Worm (Caenorhabditis elegans) whole organism, midembryonic: ENCODE data around the gene ndub-2.
A peak's percentile ranks its signal among the peaks of the same experiment; 100 is the strongest.

Source experiments
- T22C8.4 ChIP-seq: fragments of 200-800 bp; sonication (Bioruptor generic); IDR thresholded peaks from 2 replicates; pipeline ENCODE4 v1.3.6; 2022; ENCODE audit warnings: missing genetic modification characterization, missing compliant biosample characterization
- cog-1 ChIP-seq: sonication (generic microtip); optimal IDR thresholded peaks from 2 replicates; lab custom pipeline; 2016; ENCODE audit warnings: missing genetic modification characterization, missing compliant biosample characterization
- flt-1 ChIP-seq: fragments of 200-800 bp; sonication (Bioruptor generic); IDR thresholded peaks from 2 replicates; pipeline ENCODE4 v1.3.6; 2022; ENCODE audit warnings: missing genetic modification characterization, missing compliant biosample characterization
- klf-2 ChIP-seq: fragments of 200-800 bp; sonication (Bioruptor generic); conservative IDR thresholded peaks from 2 replicates; pipeline ENCODE4 v1.3.6; 2022; ENCODE audit warnings: missing genetic modification reagents, missing genetic modification characterization, missing compliant biosample characterization
- med-1 ChIP-seq: sonication (generic microtip); optimal IDR thresholded peaks from 2 replicates; lab custom pipeline; 2017; ENCODE audit warnings: missing genetic modification characterization, mild to moderate bottlenecking, missing compliant biosample characterization, antibody characterized with exemption, missing genetic modification reagents; ENCODE audit not compliant: insufficient read depth
- ref-1 ChIP-seq: fragments of 200-800 bp; sonication (Bioruptor generic); conservative IDR thresholded peaks from 2 replicates; pipeline ENCODE4 v1.3.6; 2022; ENCODE audit warnings: missing genetic modification reagents, missing genetic modification characterization, missing compliant biosample characterization
- tab-1 ChIP-seq: fragments of 200-800 bp; sonication (Bioruptor generic); IDR thresholded peaks from 2 replicates; pipeline ENCODE4 v1.3.6; 2022; ENCODE audit warnings: missing genetic modification characterization, missing compliant biosample characterization
- ztf-23 ChIP-seq: fragments of 200-800 bp; sonication (Bioruptor generic); IDR thresholded peaks from 2 replicates; pipeline ENCODE4 v1.3.6; 2022; ENCODE audit warnings: missing genetic modification reagents, missing genetic modification characterization, missing compliant biosample characterization
- ztf-29 ChIP-seq: fragments of 200-800 bp; sonication (Bioruptor generic); IDR thresholded peaks from 2 replicates; pipeline ENCODE4 v1.3.6; 2022; ENCODE audit warnings: missing genetic modification reagents, missing genetic modification characterization, missing compliant biosample characterization

The ndub-2 gene

ce11 chrII:9013341-9013740 is 17.2 kb downstream of the ndub-2 start:
- TF ChIP-seq tab-1 (GFP tag; lab: Robert Waterston, UW), result no peak
- no peak for TF ChIP-seq cog-1 (tag; lab: Kevin White, UChicago)
- TF ChIP-seq ref-1 (GFP tag; lab: Robert Waterston, UW), result no peak
- TF ChIP-seq ztf-23 (GFP tag; lab: Robert Waterston, UW), result 0 out of 2 replicates have a peak, but pooled peaks have one; percentile 34

ce11 chrII:9014188-9014587 is 18.0 kb downstream of the ndub-2 start:
- TF ChIP-seq med-1 (GFP tag; lab: Kevin White, UChicago), result no peak
- no peak for TF ChIP-seq T22C8.4 (GFP tag; lab: Robert Waterston, UW)
- no peak for TF ChIP-seq flt-1
- no peak for TF ChIP-seq klf-2 (GFP tag; lab: Robert Waterston, UW)
- TF ChIP-seq tab-1 (GFP tag; lab: Robert Waterston, UW), result no peak
- TF ChIP-seq ref-1 (GFP tag; lab: Robert Waterston, UW), result no peak
- TF ChIP-seq ztf-29 (GFP tag; lab: Robert Waterston, UW), result no peak
- no peak for TF ChIP-seq ztf-23 (GFP tag; lab: Robert Waterston, UW)
- TF ChIP-seq cog-1 (tag; lab: Kevin White, UChicago), result no peak

- no peak for TF ChIP-seq klf-2 (GFP tag; lab: Robert Waterston, UW)
- TF ChIP-seq ztf-29 (GFP tag; lab: Robert Waterston, UW), result no peak
- TF ChIP-seq flt-1, result no peak
- TF ChIP-seq ref-1 (GFP tag; lab: Robert Waterston, UW), result no peak
- TF ChIP-seq tab-1 (GFP tag; lab: Robert Waterston, UW), result no peak
- TF ChIP-seq T22C8.4 (GFP tag; lab: Robert Waterston, UW), result no peak
These were observed 18.8 kb downstream of the ndub-2 start for ce11 chrII:9014877-9015505.

ce11 chrII:9017628-9018027 is 21.5 kb downstream of the ndub-2 start:
- TF ChIP-seq ztf-29 (GFP tag; lab: Robert Waterston, UW) (no peak), tab-1 (GFP tag; lab: Robert Waterston, UW) (no peak), med-1 (GFP tag; lab: Kevin White, UChicago) (no peak), ref-1 (GFP tag; lab: Robert Waterston, UW) (no peak), klf-2 (GFP tag; lab: Robert Waterston, UW) (no peak), T22C8.4 (GFP tag; lab: Robert Waterston, UW) (no peak), cog-1 (tag; lab: Kevin White, UChicago) (no peak)

ce11 chrII:9019704-9020103 is 23.5 kb downstream of the ndub-2 start, which contains the start of gene dep-1:
TSS of gene dep-1 (minus strand) at chrII:9019798.
- TF ChIP-seq ztf-29 (GFP tag; lab: Robert Waterston, UW) (no peak), tab-1 (GFP tag; lab: Robert Waterston, UW) (no peak), flt-1 (no peak), klf-2 (GFP tag; lab: Robert Waterston, UW) (no peak), ztf-23 (GFP tag; lab: Robert Waterston, UW) (no peak), med-1 (GFP tag; lab: Kevin White, UChicago) (no peak), T22C8.4 (GFP tag; lab: Robert Waterston, UW) (no peak), cog-1 (tag; lab: Kevin White, UChicago) (no peak), ref-1 (GFP tag; lab: Robert Waterston, UW) (no peak)

- no peak for TF ChIP-seq ztf-29 (GFP tag; lab: Robert Waterston, UW)
- no peak for TF ChIP-seq T22C8.4 (GFP tag; lab: Robert Waterston, UW)
- no peak for TF ChIP-seq cog-1 (tag; lab: Kevin White, UChicago)
- no peak for TF ChIP-seq flt-1
- no peak for TF ChIP-seq klf-2 (GFP tag; lab: Robert Waterston, UW)
- no peak for TF ChIP-seq ztf-23 (GFP tag; lab: Robert Waterston, UW)
- no peak for TF ChIP-seq med-1 (GFP tag; lab: Kevin White, UChicago)
- no peak for TF ChIP-seq ref-1 (GFP tag; lab: Robert Waterston, UW)
- no peak for TF ChIP-seq tab-1 (GFP tag; lab: Robert Waterston, UW)
These were observed 25.5 kb downstream of the ndub-2 start for ce11 chrII:9021625-9022024.

ce11 chrII:9024312-9024711 is 28.1 kb downstream of the ndub-2 start:
- TF ChIP-seq klf-2 (GFP tag; lab: Robert Waterston, UW), result no peak
- no peak for TF ChIP-seq med-1 (GFP tag; lab: Kevin White, UChicago)
- no peak for TF ChIP-seq flt-1
- TF ChIP-seq ref-1 (GFP tag; lab: Robert Waterston, UW), result no peak

ce11 chrII:9026348-9026747 is 30.2 kb downstream of the ndub-2 start:
- TF ChIP-seq ref-1 (GFP tag; lab: Robert Waterston, UW) (no peak), flt-1 (no peak), med-1 (GFP tag; lab: Kevin White, UChicago) (no peak), tab-1 (GFP tag; lab: Robert Waterston, UW) (no peak), klf-2 (GFP tag; lab: Robert Waterston, UW) (no peak), ztf-29 (GFP tag; lab: Robert Waterston, UW) (no peak), T22C8.4 (GFP tag; lab: Robert Waterston, UW) (no peak), ztf-23 (GFP tag; lab: Robert Waterston, UW) (no peak), cog-1 (tag; lab: Kevin White, UChicago) (no peak)

ce11 chrII:9028096-9028495 is 31.9 kb downstream of the ndub-2 start:
- TF ChIP-seq ztf-23 (GFP tag; lab: Robert Waterston, UW), result no peak
- no peak for TF ChIP-seq ztf-29 (GFP tag; lab: Robert Waterston, UW)
- TF ChIP-seq flt-1, result no peak
- TF ChIP-seq cog-1 (tag; lab: Kevin White, UChicago), result no peak
- TF ChIP-seq T22C8.4 (GFP tag; lab: Robert Waterston, UW), result no peak
- no peak for TF ChIP-seq klf-2 (GFP tag; lab: Robert Waterston, UW)
- TF ChIP-seq ref-1 (GFP tag; lab: Robert Waterston, UW), result no peak
- no peak for TF ChIP-seq med-1 (GFP tag; lab: Kevin White, UChicago)
- no peak for TF ChIP-seq tab-1 (GFP tag; lab: Robert Waterston, UW)
